Worm (Caenorhabditis elegans): ENCODE results near the gene F20D6.2.

F20D6.2 gene

ce11 chrV:8221083-8221538 lies 35.3 kb downstream of the F20D6.2 start, which contains the start of the genes cogc-6 and air-1 (continued):
- no peak for TF ChIP-seq daf-16 (GFP tag; optimal IDR thresholded peaks at IDR 0.05)
- peak; percentile 3 for TF ChIP-seq daf-16 (tag; optimal IDR thresholded peaks at IDR 0.05)
- no peak for TF ChIP-seq pha-4 (GFP tag; IDR thresholded peaks at IDR 0.05)
- no peak for TF ChIP-seq pha-4 (tag; optimal IDR thresholded peaks at IDR 0.05)
- TF ChIP-seq nhr-42 (GFP tag; IDR thresholded peaks at IDR 0.05): no peak
- no peak for TF ChIP-seq egl-43 (GFP tag; IDR thresholded peaks at IDR 0.05)
- no peak for TF ChIP-seq attf-4 (tag; optimal IDR thresholded peaks at IDR 0.05)
- no peak for TF ChIP-seq D1046.2 (GFP tag; IDR thresholded peaks at IDR 0.05)
- TF ChIP-seq dmd-6 (GFP tag; IDR thresholded peaks at IDR 0.05): no peak
- TF ChIP-seq nhr-41 (GFP tag; IDR thresholded peaks at IDR 0.05): no peak
- peak; percentile 86 for TF ChIP-seq Y48G9A.11 (GFP tag; IDR thresholded peaks at IDR 0.05)
- TF ChIP-seq lin-15B (tag; optimal IDR thresholded peaks at IDR 0.05): no peak
- no peak for TF ChIP-seq jun-1 (tag; optimal IDR thresholded peaks at IDR 0.05)
- no peak for TF ChIP-seq T26A8.4 (GFP tag; IDR thresholded peaks at IDR 0.05)
- peak; percentile 47 for TF ChIP-seq mes-2 (tag; optimal IDR thresholded peaks at IDR 0.05; ENCODE audit: poor library complexity, severe bottlenecking)
- TF ChIP-seq zip-11 (GFP tag; IDR thresholded peaks at IDR 0.05): no peak
- TF ChIP-seq php-3 (GFP tag; IDR thresholded peaks at IDR 0.05): no peak
- TF ChIP-seq aly-2 (tag; optimal IDR thresholded peaks at IDR 0.05): no peak
- no peak for TF ChIP-seq mdt-29 (GFP tag; IDR thresholded peaks at IDR 0.05)
- peak in 1 of 2 experiments; percentile 29 for TF ChIP-seq lsy-2 (tag; optimal IDR thresholded peaks at IDR 0.05)
- no peak for TF ChIP-seq mdl-1 (tag; optimal IDR thresholded peaks at IDR 0.05)
- TF ChIP-seq tra-1 (GFP tag; IDR thresholded peaks at IDR 0.05): no peak

- no peak for TF ChIP-seq lin-13 (GFP tag; optimal IDR thresholded peaks at IDR 0.05)
- peak; percentile 38 for TF ChIP-seq lin-38 (GFP tag; IDR thresholded peaks at IDR 0.05)
- peak; percentile 9 for TF ChIP-seq F49E8.2 (tag; optimal IDR thresholded peaks at IDR 0.05; ENCODE audit: borderline replicate concordance)
Measured at ce11 chrV:8223417-8223816, 37.6 kb downstream of the F20D6.2 start.

ce11 chrV:8224634-8225033 lies 38.8 kb downstream of the F20D6.2 start, which contains the start of gene pax-1:
Gene pax-1, plus strand, starts transcription at chrV:8224934.
- TF ChIP-seq F10B5.3 (tag; optimal IDR thresholded peaks at IDR 0.05) (no peak), lim-7 (GFP tag; IDR thresholded peaks at IDR 0.05) (no peak), T20F7.1 (GFP tag; optimal IDR thresholded peaks at IDR 0.05) (no peak), mxl-3 (GFP tag; optimal IDR thresholded peaks at IDR 0.05) (no peak), dpl-1 (GFP tag; optimal IDR thresholded peaks at IDR 0.05) (no peak), egl-27 (tag; optimal IDR thresholded peaks at IDR 0.05) (no peak), daf-16 (GFP tag; optimal IDR thresholded peaks at IDR 0.05) (no peak), daf-16 (tag; optimal IDR thresholded peaks at IDR 0.05) (no peak), Y48G9A.11 (GFP tag; IDR thresholded peaks at IDR 0.05) (no peak), ama-1 (optimal IDR thresholded peaks at IDR 0.05) (no peak), mdl-1 (tag; optimal IDR thresholded peaks at IDR 0.05) (no peak), fos-1 (tag; optimal IDR thresholded peaks at IDR 0.05) (no peak), duxl-1 (tag; optimal IDR thresholded peaks at IDR 0.05; ENCODE audit: poor library complexity) (no peak), fkh-10 (GFP tag; optimal IDR thresholded peaks at IDR 0.05) (no peak), nhr-6 (tag; optimal IDR thresholded peaks at IDR 0.05) (no peak), snpc-4 (tag; optimal IDR thresholded peaks at IDR 0.05) (no peak), sdz-12 (GFP tag; optimal IDR thresholded peaks at IDR 0.05) (no peak), zip-11 (GFP tag; IDR thresholded peaks at IDR 0.05) (no peak), D1046.2 (GFP tag; IDR thresholded peaks at IDR 0.05) (no peak)

- TF ChIP-seq fos-1 (tag; optimal IDR thresholded peaks at IDR 0.05) (no peak), snpc-4 (tag; optimal IDR thresholded peaks at IDR 0.05) (no peak), unc-62 (GFP tag; optimal IDR thresholded peaks at IDR 0.05 in 1 of 2) (peak in 1 of 2 experiments; percentile 47), unc-62 (tag; optimal IDR thresholded peaks at IDR 0.05) (no peak)
Measured at ce11 chrV:8226812-8227211, 41.0 kb downstream of the F20D6.2 start, which contains the start of gene K07C11.10. Gene K07C11.10, minus strand, starts transcription at chrV:8226912.
